Worm (Caenorhabditis elegans) whole organism, midembryonic: Measurements from ENCODE around the gene T24E12.1.

Experiments
- T22C8.4 ChIP-seq: fragments of 200-800 bp; sonication (Bioruptor generic); IDR thresholded peaks from 2 replicates; pipeline ENCODE4 v1.3.6; 2022; ENCODE audit warnings: missing genetic modification characterization, missing compliant biosample characterization
- klf-2 ChIP-seq: fragments of 200-800 bp; sonication (Bioruptor generic); conservative IDR thresholded peaks from 2 replicates; pipeline ENCODE4 v1.3.6; 2022; ENCODE audit warnings: missing genetic modification reagents, missing genetic modification characterization, missing compliant biosample characterization
- tab-1 ChIP-seq: fragments of 200-800 bp; sonication (Bioruptor generic); IDR thresholded peaks from 2 replicates; pipeline ENCODE4 v1.3.6; 2022; ENCODE audit warnings: missing genetic modification characterization, missing compliant biosample characterization

ce11 chrII:3748719-3749118, 36.6 kb upstream of the T24E12.1 start, which contains the start of gene fbxb-90:
- TF ChIP-seq tab-1 (no peak), T22C8.4 (GFP tag; lab: Robert Waterston, UW) (no peak), klf-2 (GFP tag; lab: Robert Waterston, UW) (no peak)
